Worm (Caenorhabditis elegans) whole organism, mixed stage, embryonic: ENCODE data around the gene T12C9.7.

Experiments
- M03D4.4 ChIP-seq: sonication (generic microtip); optimal IDR thresholded peaks from 2 replicates; lab custom pipeline; 2017; ENCODE audit warnings: mild to moderate bottlenecking, missing genetic modification characterization, missing compliant biosample characterization
- bed-3 ChIP-seq: fragments of 200-800 bp; sonication (Bioruptor generic); optimal IDR thresholded peaks from 3 replicates; lab custom pipeline; 2018; ENCODE audit warnings: mild to moderate bottlenecking, missing genetic modification characterization, moderate library complexity, missing compliant biosample characterization
- blmp-1 ChIP-seq: fragments of 150-350 bp; optimal IDR thresholded peaks from 2 replicates; lab custom pipeline; 2014; ENCODE audit warnings: missing biosample characterization, missing genetic modification characterization
- ceh-39 ChIP-seq: fragments of 150-350 bp; optimal IDR thresholded peaks from 2 replicates; lab custom pipeline; 2014; ENCODE audit warnings: missing biosample characterization, missing genetic modification characterization
- ceh-43 ChIP-seq: fragments of 200-800 bp; sonication (Bioruptor generic); optimal IDR thresholded peaks from 2 replicates; lab custom pipeline; 2018; ENCODE audit warnings: mild to moderate bottlenecking, missing genetic modification characterization, moderate library complexity, missing compliant biosample characterization
- ceh-83 ChIP-seq: fragments of 200-800 bp; sonication (Bioruptor generic); optimal IDR thresholded peaks from 2 replicates; lab custom pipeline; 2018; ENCODE audit warnings: mild to moderate bottlenecking, missing genetic modification characterization, missing compliant biosample characterization
- ces-1 ChIP-seq: fragments of 150-350 bp; optimal IDR thresholded peaks from 2 replicates; lab custom pipeline; 2014; ENCODE audit warnings: missing biosample characterization, missing genetic modification reagents, missing genetic modification characterization
- cnd-1 ChIP-seq: fragments of 200-800 bp; sonication (Bioruptor generic); optimal IDR thresholded peaks from 2 replicates; lab custom pipeline; 2018; ENCODE audit warnings: mild to moderate bottlenecking, missing genetic modification characterization, missing compliant biosample characterization
- drap-1 ChIP-seq: fragments of 200-800 bp; sonication (Bioruptor generic); optimal IDR thresholded peaks from 3 replicates; lab custom pipeline; 2018; ENCODE audit warnings: mild to moderate bottlenecking, missing genetic modification characterization, missing compliant biosample characterization
- elt-1 ChIP-seq: sonication (generic microtip); optimal IDR thresholded peaks from 2 replicates; lab custom pipeline; 2017; ENCODE audit warnings: missing genetic modification characterization, mild to moderate bottlenecking, missing compliant biosample characterization, antibody characterized with exemption, moderate library complexity, borderline replicate concordance; ENCODE audit not compliant: insufficient read depth
- elt-3 ChIP-seq: fragments of 150-350 bp; optimal IDR thresholded peaks from 2 replicates; lab custom pipeline; 2014; ENCODE audit warnings: missing biosample characterization, missing genetic modification characterization
- flh-1 ChIP-seq: fragments of 200-800 bp; sonication (Bioruptor generic); optimal IDR thresholded peaks from 2 replicates; lab custom pipeline; 2018; ENCODE audit warnings: mild to moderate bottlenecking, missing genetic modification characterization, moderate library complexity, missing compliant biosample characterization
- ham-2 ChIP-seq: fragments of 200-800 bp; sonication (Bioruptor generic); optimal IDR thresholded peaks from 2 replicates; lab custom pipeline; 2018; ENCODE audit warnings: mild to moderate bottlenecking, missing genetic modification characterization, missing compliant biosample characterization
- hlh-1 ChIP-seq: fragments of 150-350 bp; optimal IDR thresholded peaks from 2 replicates; lab custom pipeline; 2014; ENCODE audit warnings: missing biosample characterization, missing genetic modification reagents, missing genetic modification characterization
- lin-13 ChIP-seq: fragments of 150-350 bp; optimal IDR thresholded peaks from 2 replicates; lab custom pipeline; 2014; ENCODE audit warnings: missing biosample characterization, missing genetic modification characterization
- lin-32 ChIP-seq: fragments of 200-800 bp; sonication (Bioruptor generic); optimal IDR thresholded peaks from 2 replicates; lab custom pipeline; 2018; ENCODE audit warnings: mild to moderate bottlenecking, missing genetic modification characterization, missing compliant biosample characterization
- lsy-2 ChIP-seq: fragments of 150-350 bp; optimal IDR thresholded peaks from 2 replicates; lab custom pipeline; 2014; ENCODE audit warnings: missing biosample characterization, missing genetic modification characterization
- mep-1 ChIP-seq: fragments of 150-350 bp; optimal IDR thresholded peaks from 2 replicates; lab custom pipeline; 2017; ENCODE audit warnings: missing biosample characterization, missing genetic modification reagents, missing genetic modification characterization, inconsistent platforms
- mls-2 ChIP-seq: sonication (generic microtip); optimal IDR thresholded peaks from 2 replicates; lab custom pipeline; 2016; ENCODE audit warnings: mild to moderate bottlenecking, missing genetic modification characterization, moderate library complexity, missing compliant biosample characterization
- nhr-12 ChIP-seq: fragments of 150-350 bp; optimal IDR thresholded peaks from 2 replicates; lab custom pipeline; 2014; ENCODE audit warnings: missing biosample characterization, missing genetic modification characterization
- nhr-237 ChIP-seq: fragments of 150-350 bp; optimal IDR thresholded peaks from 2 replicates; lab custom pipeline; 2014; ENCODE audit warnings: missing biosample characterization, missing genetic modification characterization
- nhr-76 ChIP-seq: sonication (generic microtip); optimal IDR thresholded peaks from 2 replicates; lab custom pipeline; 2017; ENCODE audit warnings: missing biosample characterization, missing genetic modification characterization
- snpc-4 ChIP-seq: fragments of 150-350 bp; optimal IDR thresholded peaks from 2 replicates; lab custom pipeline; 2014; ENCODE audit warnings: missing biosample characterization, missing genetic modification characterization
- tbx-8 ChIP-seq: fragments of 200-800 bp; sonication (Bioruptor generic); optimal IDR thresholded peaks from 2 replicates; lab custom pipeline; 2018; ENCODE audit warnings: mild to moderate bottlenecking, missing genetic modification characterization, moderate library complexity, missing compliant biosample characterization
- unc-39 ChIP-seq: fragments of 150-350 bp; optimal IDR thresholded peaks from 2 replicates; lab custom pipeline; 2014; ENCODE audit warnings: missing biosample characterization, missing genetic modification characterization
- unc-62 ChIP-seq: fragments of 150-350 bp; optimal IDR thresholded peaks from 2 replicates; lab custom pipeline; 2014; ENCODE audit warnings: missing biosample characterization, missing genetic modification reagents, missing genetic modification characterization
- zip-8 ChIP-seq: fragments of 150-350 bp; optimal IDR thresholded peaks from 2 replicates; lab custom pipeline; 2014; ENCODE audit warnings: missing biosample characterization, missing genetic modification characterization
- ztf-11 ChIP-seq: fragments of 150-350 bp; optimal IDR thresholded peaks from 2 replicates; lab custom pipeline; 2014; ENCODE audit warnings: missing biosample characterization, missing genetic modification characterization

The T12C9.7 gene

DNA sequence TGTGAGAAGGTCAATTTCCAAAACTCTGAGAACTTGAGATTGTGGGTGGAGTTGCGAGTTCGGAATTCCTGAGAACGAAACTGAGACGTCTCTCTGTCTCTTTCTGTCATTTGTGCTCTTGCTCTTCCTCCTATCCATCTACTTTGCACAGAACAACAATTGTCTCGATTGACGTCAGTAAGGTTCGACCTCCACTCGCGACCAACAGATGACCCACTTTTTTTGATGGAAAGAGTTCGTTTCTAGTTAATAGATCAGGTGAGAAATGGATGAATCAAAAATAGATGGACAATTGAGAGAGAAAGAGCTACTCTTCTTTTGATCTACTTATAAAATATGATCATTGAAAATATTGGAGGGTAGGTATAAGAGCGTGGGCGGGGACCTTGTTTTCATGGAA is 33.8 kb upstream of the T12C9.7 start:
- TF ChIP-seq bed-3 (GFP tag; lab: Kevin White, UChicago): no peak
- peak; percentile 87 for TF ChIP-seq hlh-1 (tag; lab: Kevin White, UChicago)

DNA sequence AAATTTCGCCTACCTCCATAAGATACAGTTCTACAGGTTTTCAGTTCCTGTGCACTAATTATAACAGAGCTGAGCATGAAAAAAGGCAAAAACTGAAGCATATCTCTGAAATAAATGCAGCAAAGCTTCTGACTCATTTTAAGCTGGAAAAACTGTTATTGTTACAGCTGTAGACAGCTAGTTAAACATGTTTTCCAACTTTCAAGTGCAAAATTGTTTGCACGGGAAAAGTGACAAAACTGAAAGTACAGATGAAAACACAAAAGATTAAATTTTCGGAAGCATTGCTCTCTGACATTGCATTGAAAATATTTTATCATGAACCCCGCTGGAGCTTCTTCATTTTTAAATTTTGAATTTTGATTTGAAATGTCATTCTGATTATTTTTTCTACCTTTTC is 30.0 kb upstream of the T12C9.7 start, which contains the start of gene T05C1.5:
Gene T05C1.5 (minus strand): TSS at position 101 of the 400 bp plus-strand sequence.
- no peak for TF ChIP-seq ceh-39 (tag; lab: Kevin White, UChicago)
- no peak for TF ChIP-seq nhr-12 (tag; lab: Kevin White, UChicago)
- TF ChIP-seq nhr-76 (tag; lab: Kevin White, UChicago): no peak
- TF ChIP-seq drap-1: no peak
- TF ChIP-seq ztf-11 (tag; lab: Kevin White, UChicago): no peak
- TF ChIP-seq tbx-8 (GFP tag; lab: Kevin White, UChicago): no peak
- no peak for TF ChIP-seq flh-1 (GFP tag; lab: Kevin White, UChicago)
- no peak for TF ChIP-seq unc-62 (GFP tag; lab: Kevin White, UChicago)
- no peak for TF ChIP-seq cnd-1
- TF ChIP-seq lin-32 (GFP tag; lab: Kevin White, UChicago): no peak
- TF ChIP-seq snpc-4 (tag; lab: Kevin White, UChicago): no peak
- TF ChIP-seq zip-8 (tag; lab: Kevin White, UChicago): no peak
- no peak for TF ChIP-seq lin-13
- TF ChIP-seq blmp-1 (tag; lab: Kevin White, UChicago): no peak
- no peak for TF ChIP-seq elt-3
- no peak for TF ChIP-seq bed-3 (GFP tag; lab: Kevin White, UChicago)
- TF ChIP-seq ces-1 (GFP tag; lab: Kevin White, UChicago): no peak
- TF ChIP-seq ceh-43 (GFP tag; lab: Kevin White, UChicago): no peak
- TF ChIP-seq ceh-83 (GFP tag; lab: Kevin White, UChicago): no peak
- TF ChIP-seq, all 35 proteins: peak for 0

DNA sequence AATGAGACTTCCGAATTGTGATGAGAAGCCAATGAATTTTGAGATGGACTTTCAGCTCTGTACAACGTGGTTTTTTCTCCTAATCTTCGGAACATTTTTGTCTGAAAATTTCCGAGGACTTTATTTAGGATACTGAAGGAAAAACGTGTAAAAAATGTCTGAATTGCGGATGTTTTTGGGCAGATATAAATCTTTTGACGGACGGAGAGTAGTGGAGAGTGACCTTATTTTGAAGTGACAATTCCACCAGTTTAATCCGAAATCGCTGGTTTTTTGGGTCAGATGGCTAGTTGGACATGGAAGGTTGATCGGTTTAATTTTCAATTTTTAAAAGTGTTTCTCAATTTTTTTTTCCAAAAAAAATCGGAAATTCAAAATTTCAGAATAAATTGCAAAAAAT is 28.5 kb upstream of the T12C9.7 start, which contains the start of gene T05C1.3:
Gene T05C1.3 (minus strand): TSS at position 101 of the 400 bp plus-strand sequence.
- TF ChIP-seq unc-39 (tag; lab: Kevin White, UChicago): no peak
- no peak for TF ChIP-seq ceh-39 (tag; lab: Kevin White, UChicago)
- TF ChIP-seq ham-2: no peak
- no peak for TF ChIP-seq ceh-83 (GFP tag; lab: Kevin White, UChicago)
- no peak for TF ChIP-seq unc-62 (GFP tag; lab: Kevin White, UChicago)
- TF ChIP-seq mep-1: no peak
- no peak for TF ChIP-seq M03D4.4 (tag; lab: Kevin White, UChicago)
- TF ChIP-seq lin-13: no peak
- no peak for TF ChIP-seq bed-3 (GFP tag; lab: Kevin White, UChicago)

DNA sequence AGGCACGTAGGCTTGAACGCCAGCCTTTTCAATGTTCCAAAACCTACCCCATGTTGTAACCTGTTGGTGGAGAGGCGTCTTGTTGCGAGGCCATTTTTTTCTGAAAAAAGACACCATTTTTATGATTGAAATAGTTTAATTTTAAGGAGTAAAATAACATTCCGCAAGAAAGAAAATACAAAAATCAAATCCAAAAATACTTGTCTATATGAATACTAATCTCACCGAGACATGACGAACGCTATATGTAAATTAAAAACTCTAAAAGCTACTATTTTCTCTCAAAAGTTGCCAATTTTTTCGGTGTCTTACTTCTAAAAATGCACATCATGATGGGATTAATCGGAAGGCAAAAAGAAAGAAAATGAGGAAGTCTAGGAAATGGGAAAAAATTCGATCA is 21.3 kb upstream of the T12C9.7 start, which contains the start of gene T05C1.2:
Gene T05C1.2 (minus strand): TSS at position 101 of the 400 bp plus-strand sequence.
- TF ChIP-seq ham-2 (no peak), elt-1 (tag; lab: Kevin White, UChicago) (no peak), M03D4.4 (tag; lab: Kevin White, UChicago) (no peak), ces-1 (GFP tag; lab: Kevin White, UChicago) (no peak), ceh-39 (tag; lab: Kevin White, UChicago) (no peak), cnd-1 (no peak), drap-1 (no peak), snpc-4 (tag; lab: Kevin White, UChicago) (no peak), ceh-43 (GFP tag; lab: Kevin White, UChicago) (no peak), nhr-76 (tag; lab: Kevin White, UChicago) (no peak), mls-2 (tag; lab: Kevin White, UChicago) (no peak), elt-3 (no peak), lsy-2 (tag; lab: Kevin White, UChicago) (no peak), bed-3 (GFP tag; lab: Kevin White, UChicago) (no peak), hlh-1 (tag; lab: Kevin White, UChicago) (no peak), lin-13 (no peak), unc-62 (GFP tag; lab: Kevin White, UChicago) (no peak), tbx-8 (GFP tag; lab: Kevin White, UChicago) (no peak), ceh-83 (GFP tag; lab: Kevin White, UChicago) (no peak), blmp-1 (tag; lab: Kevin White, UChicago) (no peak)

DNA sequence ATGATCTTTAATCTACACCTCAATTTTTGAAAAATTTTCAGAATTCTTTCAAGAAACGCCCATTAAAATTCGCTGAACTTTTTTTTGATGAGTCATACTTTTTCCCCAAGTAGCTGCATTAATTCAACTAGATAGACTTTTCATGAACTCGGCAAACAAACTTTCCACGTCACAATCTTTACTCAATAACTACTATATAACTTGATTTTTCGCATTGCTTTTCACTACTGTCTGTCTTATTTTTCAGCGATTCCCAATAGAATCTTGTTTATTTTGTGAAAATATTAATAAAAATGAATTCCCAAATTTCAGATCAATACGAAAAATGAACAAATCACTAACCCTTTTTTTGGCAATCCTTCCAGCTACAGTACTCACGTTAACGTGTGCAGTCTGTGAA is 17.6 kb upstream of the T12C9.7 start, which contains the start of gene T05C1.1:
Gene T05C1.1 (plus strand): TSS at position 301 of the 400 bp plus-strand sequence.
- TF ChIP-seq ceh-83 (GFP tag; lab: Kevin White, UChicago) (no peak), ceh-39 (tag; lab: Kevin White, UChicago) (no peak), nhr-237 (tag; lab: Kevin White, UChicago) (no peak), mls-2 (tag; lab: Kevin White, UChicago) (no peak)
